Fruit fly (Drosophila melanogaster): ENCODE data around the gene Pkd2.

DNA sequence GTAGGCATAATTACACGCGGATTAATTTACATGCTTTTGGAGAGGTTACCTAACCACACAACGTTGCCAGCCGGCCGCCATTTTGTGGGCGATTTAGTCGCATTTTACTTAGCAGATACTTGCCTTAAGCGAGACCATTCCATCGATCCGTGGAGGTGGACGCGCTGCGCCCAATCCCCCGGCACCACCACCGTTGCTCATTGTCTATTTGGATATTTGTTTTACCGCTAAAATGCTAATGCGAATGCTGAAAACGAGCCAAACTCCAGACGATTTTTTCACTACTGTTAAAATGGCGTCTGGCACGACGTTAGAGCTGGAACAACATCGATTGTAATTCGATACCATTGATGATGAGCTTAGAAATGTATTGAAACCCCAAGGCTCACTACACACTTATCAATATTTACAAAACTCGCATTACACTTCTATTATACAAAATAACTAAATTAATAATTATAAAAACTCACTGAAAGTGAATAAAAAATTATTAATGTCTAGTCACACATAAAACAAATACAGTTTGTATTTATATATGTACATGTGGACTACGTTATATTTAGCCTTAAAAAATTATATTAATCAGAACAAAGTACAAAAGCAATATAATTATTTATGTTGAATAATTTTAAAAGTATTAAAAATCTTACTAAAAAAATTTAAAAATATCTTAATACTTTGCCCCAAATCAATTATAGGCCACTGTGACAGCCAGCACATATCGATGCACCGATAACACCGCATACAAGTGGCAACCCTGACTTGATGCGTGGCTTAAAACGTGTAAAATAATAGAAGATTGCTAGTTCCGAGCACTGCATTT, 35.8 kb downstream of the Pkd2 start, which contains the start of gene eRF3:
- TF ChIP-seq CTCF (optimal IDR thresholded peaks at IDR 0.05) (no peak), CG8478 (optimal IDR thresholded peaks at IDR 0.05) (no peak)

Measured in S2 (cell line).